Worm (Caenorhabditis elegans) whole organism, L2 larva: ENCODE data around the gene spe-44.

ENCODE experiments used
- C34F6.9 ChIP-seq: fragments of 150-350 bp; optimal IDR thresholded peaks from 2 replicates; lab custom pipeline; 2014; ENCODE audit warnings: missing biosample characterization, missing genetic modification characterization
- F13H6.1 ChIP-seq: sonication (generic microtip); optimal IDR thresholded peaks from 2 replicates; lab custom pipeline; 2016; ENCODE audit warnings: missing genetic modification characterization, missing compliant biosample characterization
- R02D3.7 ChIP-seq: fragments of 150-350 bp; optimal IDR thresholded peaks from 2 replicates; lab custom pipeline; 2014; ENCODE audit warnings: missing biosample characterization, missing genetic modification characterization
- Y55F3AM.14 ChIP-seq: fragments of 200-800 bp; sonication (Bioruptor generic); optimal IDR thresholded peaks from 2 replicates; lab custom pipeline; 2018; ENCODE audit warnings: mild to moderate bottlenecking, missing genetic modification characterization, missing compliant biosample characterization
- ZK546.5 ChIP-seq: sonication (generic microtip); optimal IDR thresholded peaks from 2 replicates; lab custom pipeline; 2017; ENCODE audit warnings: missing biosample characterization, missing genetic modification characterization
- alr-1 ChIP-seq: fragments of 150-350 bp; optimal IDR thresholded peaks from 2 replicates; lab custom pipeline; 2014; ENCODE audit warnings: missing biosample characterization, missing genetic modification characterization
- aly-2 ChIP-seq: fragments of 150-350 bp; optimal IDR thresholded peaks from 2 replicates; lab custom pipeline; 2014; ENCODE audit warnings: missing biosample characterization, missing genetic modification characterization
- ama-1 ChIP-seq: fragments of 150-350 bp; optimal IDR thresholded peaks from 2 replicates; lab custom pipeline; 2018; ENCODE audit warnings: inconsistent platforms
- blmp-1 ChIP-seq: sonication (generic microtip); optimal IDR thresholded peaks from 2 replicates; lab custom pipeline; 2017; ENCODE audit warnings: missing genetic modification characterization, mild to moderate bottlenecking, missing compliant biosample characterization, antibody characterized with exemption, moderate library complexity; ENCODE audit not compliant: insufficient read depth
- ceh-16 ChIP-seq: fragments of 150-350 bp; optimal IDR thresholded peaks from 2 replicates; lab custom pipeline; 2014; ENCODE audit warnings: missing biosample characterization, missing genetic modification characterization
- ceh-82 ChIP-seq: fragments of 150-350 bp; optimal IDR thresholded peaks from 2 replicates; lab custom pipeline; 2014; ENCODE audit warnings: missing biosample characterization, missing genetic modification characterization
- crh-2 ChIP-seq: sonication (generic microtip); optimal IDR thresholded peaks from 2 replicates; lab custom pipeline; 2017; ENCODE audit warnings: missing biosample characterization, missing genetic modification characterization
- fos-1 ChIP-seq: fragments of 150-350 bp; optimal IDR thresholded peaks from 2 replicates; lab custom pipeline; 2014; ENCODE audit warnings: missing biosample characterization, missing genetic modification characterization
- gmeb-1 ChIP-seq: fragments of 150-350 bp; optimal IDR thresholded peaks from 2 replicates; lab custom pipeline; 2014; ENCODE audit warnings: missing biosample characterization, missing genetic modification characterization
- lin-11 ChIP-seq: fragments of 150-350 bp; sonication (generic microtip); optimal IDR thresholded peaks from 2 replicates; lab custom pipeline; 2014; ENCODE audit warnings: missing biosample characterization, missing genetic modification characterization, inconsistent platforms, mixed read lengths
- lin-13 ChIP-seq: fragments of 150-350 bp; optimal IDR thresholded peaks from 2 replicates; lab custom pipeline; 2014; ENCODE audit warnings: missing biosample characterization, missing genetic modification reagents, missing genetic modification characterization
- lin-39 ChIP-seq: fragments of 150-350 bp; optimal IDR thresholded peaks from 2 replicates; lab custom pipeline; 2014; ENCODE audit warnings: missing biosample characterization, missing genetic modification reagents, missing genetic modification characterization
- mab-5 ChIP-seq: fragments of 150-350 bp; optimal IDR thresholded peaks from 2 replicates; lab custom pipeline; 2014; ENCODE audit warnings: missing biosample characterization, missing genetic modification characterization
- mbf-1 ChIP-seq: sonication (generic microtip); optimal IDR thresholded peaks from 2 replicates; lab custom pipeline; 2017; ENCODE audit warnings: missing biosample characterization, missing genetic modification characterization
- mdl-1 ChIP-seq, 2 experiments: fragments of 150-350 bp in 1 of 2; sonication (generic microtip) in 1 of 2; optimal IDR thresholded peaks; 2 replicates each; lab custom pipeline; 2017; ENCODE audit warnings: missing biosample characterization in 2 of 2, missing genetic modification characterization in 2 of 2
- nhr-10 ChIP-seq: sonication (generic microtip); optimal IDR thresholded peaks from 2 replicates; lab custom pipeline; 2017; ENCODE audit warnings: missing biosample characterization, missing genetic modification characterization
- nhr-11 ChIP-seq: fragments of 150-350 bp; optimal IDR thresholded peaks from 2 replicates; lab custom pipeline; 2014; ENCODE audit warnings: missing biosample characterization, missing genetic modification characterization
- nhr-12 ChIP-seq: fragments of 150-350 bp; optimal IDR thresholded peaks from 2 replicates; lab custom pipeline; 2014; ENCODE audit warnings: missing biosample characterization, missing genetic modification characterization
- nhr-129 ChIP-seq: fragments of 150-350 bp; optimal IDR thresholded peaks from 2 replicates; lab custom pipeline; 2014; ENCODE audit warnings: missing biosample characterization, missing genetic modification characterization
- nhr-21 ChIP-seq: fragments of 150-350 bp; optimal IDR thresholded peaks from 2 replicates; lab custom pipeline; 2014; ENCODE audit warnings: missing biosample characterization, missing genetic modification characterization
- nhr-23 ChIP-seq: fragments of 150-350 bp; optimal IDR thresholded peaks from 2 replicates; lab custom pipeline; 2014; ENCODE audit warnings: missing biosample characterization, missing genetic modification reagents, missing genetic modification characterization
- nhr-25 ChIP-seq: fragments of 150-350 bp; sonication (generic microtip); optimal IDR thresholded peaks from 3 replicates; lab custom pipeline; 2014; ENCODE audit warnings: missing biosample characterization, missing genetic modification characterization
- nhr-6 ChIP-seq: fragments of 150-350 bp; optimal IDR thresholded peaks from 2 replicates; lab custom pipeline; 2014; ENCODE audit warnings: missing biosample characterization, missing genetic modification characterization
- nhr-77 ChIP-seq: fragments of 150-350 bp; optimal IDR thresholded peaks from 2 replicates; lab custom pipeline; 2014; ENCODE audit warnings: missing biosample characterization, missing genetic modification characterization
- peb-1 ChIP-seq: fragments of 150-350 bp; optimal IDR thresholded peaks from 2 replicates; lab custom pipeline; 2014; ENCODE audit warnings: missing biosample characterization, missing genetic modification characterization
- skn-1 ChIP-seq: sonication (generic microtip); optimal IDR thresholded peaks from 2 replicates; lab custom pipeline; 2017; ENCODE audit warnings: missing biosample characterization, missing genetic modification characterization
- sma-3 ChIP-seq: sonication (generic microtip); optimal IDR thresholded peaks from 2 replicates; lab custom pipeline; 2016; ENCODE audit warnings: missing genetic modification reagents, missing genetic modification characterization, missing compliant biosample characterization
- sma-9 ChIP-seq, 2 experiments: fragments of 150-350 bp in 1 of 2; sonication (generic microtip) in 1 of 2; optimal IDR thresholded peaks; 2 replicates each; lab custom pipeline; 2014 to 2016; ENCODE audit warnings: missing genetic modification characterization in 2 of 2, mild to moderate bottlenecking in 1 of 2, missing biosample characterization in 1 of 2, missing compliant biosample characterization in 1 of 2, missing genetic modification reagents in 1 of 2, moderate library complexity in 1 of 2
- snpc-4 ChIP-seq: fragments of 150-350 bp; optimal IDR thresholded peaks from 2 replicates; lab custom pipeline; 2014; ENCODE audit warnings: missing biosample characterization, missing genetic modification characterization
- unc-39 ChIP-seq: fragments of 150-350 bp; optimal IDR thresholded peaks from 2 replicates; lab custom pipeline; 2014; ENCODE audit warnings: missing biosample characterization, missing genetic modification characterization
- unc-55 ChIP-seq: fragments of 150-350 bp; sonication (generic microtip); optimal IDR thresholded peaks from 3 replicates; lab custom pipeline; 2014; ENCODE audit warnings: missing biosample characterization, missing genetic modification reagents, missing genetic modification characterization
- unc-62 ChIP-seq: fragments of 150-350 bp; optimal IDR thresholded peaks from 2 replicates; lab custom pipeline; 2014; ENCODE audit warnings: missing biosample characterization, missing genetic modification reagents, missing genetic modification characterization
- ztf-11 ChIP-seq: sonication (generic microtip); optimal IDR thresholded peaks from 2 replicates; lab custom pipeline; 2017; ENCODE audit warnings: missing biosample characterization, missing genetic modification characterization
- ztf-4 ChIP-seq: fragments of 150-350 bp; optimal IDR thresholded peaks from 2 replicates; lab custom pipeline; 2014; ENCODE audit warnings: missing biosample characterization, missing genetic modification characterization

The spe-44 gene

ce11 chrIV:12454115-12454514 lies at the start of gene spe-44:
spe-44 (minus strand) TSS chrIV:12454215.
- no peak for TF ChIP-seq fos-1 (tag; lab: Kevin White, UChicago)
- no peak for TF ChIP-seq ceh-16
- no peak for TF ChIP-seq sma-9 (GFP tag; optimal IDR thresholded peaks at IDR 0.05; lab: Kevin White, UChicago)
- TF ChIP-seq sma-9 (tag; optimal IDR thresholded peaks at IDR 0.05; lab: Kevin White, UChicago), result no peak
- TF ChIP-seq nhr-12 (tag; lab: Kevin White, UChicago), result no peak
- no peak for TF ChIP-seq nhr-25 (tag; lab: Kevin White, UChicago)
- TF ChIP-seq C34F6.9 (tag; lab: Kevin White, UChicago), result no peak
- no peak for TF ChIP-seq lin-11 (tag; lab: Kevin White, UChicago)
- TF ChIP-seq ztf-4 (tag; lab: Kevin White, UChicago), result no peak
- no peak for TF ChIP-seq ceh-82 (tag; lab: Kevin White, UChicago)
- TF ChIP-seq unc-39 (tag; lab: Kevin White, UChicago), result no peak
- TF ChIP-seq mab-5, result no peak
- no peak for TF ChIP-seq R02D3.7
- TF ChIP-seq nhr-77 (tag; lab: Kevin White, UChicago), result no peak
- TF ChIP-seq unc-62, result no peak
- TF ChIP-seq blmp-1 (tag; lab: Kevin White, UChicago), result no peak
- TF ChIP-seq snpc-4, result no peak
- no peak for TF ChIP-seq mdl-1 (tag; optimal IDR thresholded peaks at IDR 0.05; lab: Kevin White, UChicago)

ce11 chrIV:12501956-12502355 lies 47.9 kb upstream of the spe-44 start, which contains the start of gene sru-18:
sru-18 (plus strand) TSS chrIV:12502256.
- TF ChIP-seq ama-1 (lab: Kevin White, UChicago) (no peak), lin-39 (tag; lab: Kevin White, UChicago) (no peak), nhr-10 (tag; lab: Kevin White, UChicago) (no peak), nhr-11 (tag; lab: Kevin White, UChicago) (no peak), nhr-6 (tag; lab: Kevin White, UChicago) (no peak), nhr-25 (tag; lab: Kevin White, UChicago) (no peak), nhr-23 (tag; lab: Kevin White, UChicago) (no peak), sma-3 (GFP tag; lab: Kevin White, UChicago) (no peak), ZK546.5 (no peak), ztf-11 (tag; lab: Kevin White, UChicago) (no peak), aly-2 (tag; lab: Kevin White, UChicago) (no peak), mbf-1 (tag; lab: Kevin White, UChicago) (no peak), skn-1 (tag; lab: Kevin White, UChicago) (no peak), peb-1 (no peak), unc-55 (GFP tag; lab: Kevin White, UChicago) (no peak), F13H6.1 (no peak), lin-13 (no peak), nhr-77 (tag; lab: Kevin White, UChicago) (no peak), gmeb-1 (tag; lab: Kevin White, UChicago) (no peak), Y55F3AM.14 (GFP tag; lab: Kevin White, UChicago) (no peak)

ce11 chrIV:12498238-12498637 lies 44.2 kb upstream of the spe-44 start, which contains the start of gene sru-19:
sru-19 (plus strand) TSS chrIV:12498538.
- TF ChIP-seq nhr-129 (no peak), mdl-1 (tag; optimal IDR thresholded peaks at IDR 0.05; lab: Kevin White, UChicago) (no peak), nhr-12 (tag; lab: Kevin White, UChicago) (no peak), mbf-1 (tag; lab: Kevin White, UChicago) (no peak), crh-2 (tag; lab: Kevin White, UChicago) (no peak), ceh-16 (no peak), lin-11 (tag; lab: Kevin White, UChicago) (no peak), nhr-10 (tag; lab: Kevin White, UChicago) (no peak), nhr-77 (tag; lab: Kevin White, UChicago) (no peak), peb-1 (no peak), alr-1 (tag; lab: Kevin White, UChicago) (no peak), nhr-11 (tag; lab: Kevin White, UChicago) (no peak), nhr-21 (tag; lab: Kevin White, UChicago) (no peak), nhr-25 (tag; lab: Kevin White, UChicago) (no peak), aly-2 (tag; lab: Kevin White, UChicago) (no peak), lin-39 (tag; lab: Kevin White, UChicago) (no peak)
- TF ChIP-seq, all 48 proteins: peak for 0
